Worm (Caenorhabditis elegans) whole organism, L2 larva: ENCODE data around the gene F54D12.7.

Experiments used
- C34F6.9 ChIP-seq: fragments of 150-350 bp; optimal IDR thresholded peaks from 2 replicates; lab custom pipeline; 2014; ENCODE audit warnings: missing biosample characterization, missing genetic modification characterization
- F13H6.1 ChIP-seq: sonication (generic microtip); optimal IDR thresholded peaks from 2 replicates; lab custom pipeline; 2016; ENCODE audit warnings: missing genetic modification characterization, missing compliant biosample characterization
- Y55F3AM.14 ChIP-seq: fragments of 200-800 bp; sonication (Bioruptor generic); optimal IDR thresholded peaks from 2 replicates; lab custom pipeline; 2018; ENCODE audit warnings: mild to moderate bottlenecking, missing genetic modification characterization, missing compliant biosample characterization
- ZK546.5 ChIP-seq: sonication (generic microtip); optimal IDR thresholded peaks from 2 replicates; lab custom pipeline; 2017; ENCODE audit warnings: missing biosample characterization, missing genetic modification characterization
- aly-2 ChIP-seq: fragments of 150-350 bp; optimal IDR thresholded peaks from 2 replicates; lab custom pipeline; 2014; ENCODE audit warnings: missing biosample characterization, missing genetic modification characterization
- ama-1 ChIP-seq: fragments of 150-350 bp; optimal IDR thresholded peaks from 2 replicates; lab custom pipeline; 2018; ENCODE audit warnings: inconsistent platforms
- blmp-1 ChIP-seq: sonication (generic microtip); optimal IDR thresholded peaks from 2 replicates; lab custom pipeline; 2017; ENCODE audit warnings: missing genetic modification characterization, mild to moderate bottlenecking, missing compliant biosample characterization, antibody characterized with exemption, moderate library complexity; ENCODE audit not compliant: insufficient read depth
- ceh-82 ChIP-seq: fragments of 150-350 bp; optimal IDR thresholded peaks from 2 replicates; lab custom pipeline; 2014; ENCODE audit warnings: missing biosample characterization, missing genetic modification characterization
- dmd-4 ChIP-seq: sonication (generic microtip); optimal IDR thresholded peaks from 2 replicates; lab custom pipeline; 2017; ENCODE audit warnings: missing biosample characterization, missing genetic modification characterization
- elt-1 ChIP-seq: fragments of 150-350 bp; optimal IDR thresholded peaks from 2 replicates; lab custom pipeline; 2014; ENCODE audit warnings: missing biosample characterization, missing genetic modification characterization
- fos-1 ChIP-seq: fragments of 150-350 bp; optimal IDR thresholded peaks from 2 replicates; lab custom pipeline; 2014; ENCODE audit warnings: missing biosample characterization, missing genetic modification characterization
- gmeb-1 ChIP-seq: fragments of 150-350 bp; optimal IDR thresholded peaks from 2 replicates; lab custom pipeline; 2014; ENCODE audit warnings: missing biosample characterization, missing genetic modification characterization
- lin-11 ChIP-seq: fragments of 150-350 bp; sonication (generic microtip); optimal IDR thresholded peaks from 2 replicates; lab custom pipeline; 2014; ENCODE audit warnings: missing biosample characterization, missing genetic modification characterization, inconsistent platforms, mixed read lengths
- lin-13 ChIP-seq: fragments of 150-350 bp; optimal IDR thresholded peaks from 2 replicates; lab custom pipeline; 2014; ENCODE audit warnings: missing biosample characterization, missing genetic modification reagents, missing genetic modification characterization
- lsy-2 ChIP-seq, 2 experiments: fragments of 150-350 bp in 1 of 2; sonication (generic microtip) in 1 of 2; optimal IDR thresholded peaks; 2 replicates each; lab custom pipeline; 2014 to 2017; ENCODE audit warnings: missing biosample characterization in 2 of 2, missing genetic modification characterization in 2 of 2
- mab-5 ChIP-seq: fragments of 150-350 bp; optimal IDR thresholded peaks from 2 replicates; lab custom pipeline; 2014; ENCODE audit warnings: missing biosample characterization, missing genetic modification characterization
- mbf-1 ChIP-seq: sonication (generic microtip); optimal IDR thresholded peaks from 2 replicates; lab custom pipeline; 2017; ENCODE audit warnings: missing biosample characterization, missing genetic modification characterization
- nhr-10 ChIP-seq: sonication (generic microtip); optimal IDR thresholded peaks from 2 replicates; lab custom pipeline; 2017; ENCODE audit warnings: missing biosample characterization, missing genetic modification characterization
- nhr-11 ChIP-seq: fragments of 150-350 bp; optimal IDR thresholded peaks from 2 replicates; lab custom pipeline; 2014; ENCODE audit warnings: missing biosample characterization, missing genetic modification characterization
- nhr-129 ChIP-seq: fragments of 150-350 bp; optimal IDR thresholded peaks from 2 replicates; lab custom pipeline; 2014; ENCODE audit warnings: missing biosample characterization, missing genetic modification characterization
- nhr-21 ChIP-seq: fragments of 150-350 bp; optimal IDR thresholded peaks from 2 replicates; lab custom pipeline; 2014; ENCODE audit warnings: missing biosample characterization, missing genetic modification characterization
- nhr-237 ChIP-seq: fragments of 150-350 bp; optimal IDR thresholded peaks from 2 replicates; lab custom pipeline; 2014; ENCODE audit warnings: missing biosample characterization, missing genetic modification characterization
- sem-4 ChIP-seq: fragments of 150-350 bp; optimal IDR thresholded peaks from 2 replicates; lab custom pipeline; 2014; ENCODE audit warnings: missing biosample characterization, missing genetic modification reagents, missing genetic modification characterization
- skn-1 ChIP-seq: sonication (generic microtip); optimal IDR thresholded peaks from 2 replicates; lab custom pipeline; 2017; ENCODE audit warnings: missing biosample characterization, missing genetic modification characterization
- sma-3 ChIP-seq: sonication (generic microtip); optimal IDR thresholded peaks from 2 replicates; lab custom pipeline; 2016; ENCODE audit warnings: missing genetic modification reagents, missing genetic modification characterization, missing compliant biosample characterization
- snpc-4 ChIP-seq: fragments of 150-350 bp; optimal IDR thresholded peaks from 2 replicates; lab custom pipeline; 2014; ENCODE audit warnings: missing biosample characterization, missing genetic modification characterization
- unc-55 ChIP-seq: fragments of 150-350 bp; sonication (generic microtip); optimal IDR thresholded peaks from 3 replicates; lab custom pipeline; 2014; ENCODE audit warnings: missing biosample characterization, missing genetic modification reagents, missing genetic modification characterization
- zag-1 ChIP-seq: fragments of 150-350 bp; optimal IDR thresholded peaks from 2 replicates; lab custom pipeline; 2014; ENCODE audit warnings: missing biosample characterization, missing genetic modification characterization
- ztf-1 ChIP-seq: fragments of 200-800 bp; sonication (Bioruptor generic); conservative IDR thresholded peaks from 2 replicates; pipeline ENCODE4 v1.3.6; 2022; ENCODE audit warnings: missing genetic modification characterization, missing compliant biosample characterization
- ztf-11 ChIP-seq: sonication (generic microtip); optimal IDR thresholded peaks from 2 replicates; lab custom pipeline; 2017; ENCODE audit warnings: missing biosample characterization, missing genetic modification characterization
- ztf-4 ChIP-seq: fragments of 150-350 bp; optimal IDR thresholded peaks from 2 replicates; lab custom pipeline; 2014; ENCODE audit warnings: missing biosample characterization, missing genetic modification characterization

F54D12.7 gene

DNA sequence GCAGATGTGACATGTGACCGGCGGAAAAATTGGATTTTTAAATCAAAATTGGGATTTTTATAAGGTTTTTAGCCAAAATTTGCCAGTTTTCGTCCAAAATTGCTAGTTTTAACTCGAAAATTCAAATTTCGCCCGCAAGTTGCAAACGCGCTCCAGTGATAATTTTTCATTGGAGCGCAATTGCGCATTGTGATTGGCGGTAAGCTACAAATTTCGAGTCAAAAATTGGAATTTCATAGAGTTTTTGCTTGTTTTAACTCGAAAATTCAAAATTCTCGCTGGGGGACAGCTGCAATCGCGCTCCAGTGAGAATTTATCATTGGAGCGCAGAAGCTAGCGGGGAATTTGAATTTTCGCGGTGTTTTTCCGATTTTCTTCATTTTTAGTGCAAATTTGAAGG, 15.9 kb downstream of the F54D12.7 start:
- TF ChIP-seq sem-4 (tag; lab: Kevin White, UChicago) (no peak), lin-13 (GFP tag; lab: Kevin White, UChicago) (no peak), F13H6.1 (tag; lab: Kevin White, UChicago) (no peak)

DNA sequence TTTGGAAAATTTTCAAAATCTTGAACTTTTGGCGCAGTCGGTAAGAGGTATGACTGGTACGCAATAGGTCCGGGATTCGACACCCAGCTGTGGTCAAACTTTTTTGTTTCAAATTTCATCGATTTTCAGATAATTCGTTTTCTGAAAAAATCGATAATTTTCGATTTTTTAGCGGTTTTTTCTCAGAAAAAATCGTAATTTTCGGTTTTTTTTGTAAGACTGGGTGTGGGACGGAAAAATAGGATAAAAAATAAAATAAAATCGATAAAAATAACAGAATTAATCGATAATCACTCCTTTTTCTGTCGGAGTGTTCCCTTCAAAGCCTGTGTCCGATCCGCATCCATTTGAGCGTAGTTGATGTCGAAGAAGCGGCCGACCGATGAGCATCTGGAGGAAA, 16.4 kb downstream of the F54D12.7 start:
- TF ChIP-seq sem-4 (tag; lab: Kevin White, UChicago): no peak

DNA sequence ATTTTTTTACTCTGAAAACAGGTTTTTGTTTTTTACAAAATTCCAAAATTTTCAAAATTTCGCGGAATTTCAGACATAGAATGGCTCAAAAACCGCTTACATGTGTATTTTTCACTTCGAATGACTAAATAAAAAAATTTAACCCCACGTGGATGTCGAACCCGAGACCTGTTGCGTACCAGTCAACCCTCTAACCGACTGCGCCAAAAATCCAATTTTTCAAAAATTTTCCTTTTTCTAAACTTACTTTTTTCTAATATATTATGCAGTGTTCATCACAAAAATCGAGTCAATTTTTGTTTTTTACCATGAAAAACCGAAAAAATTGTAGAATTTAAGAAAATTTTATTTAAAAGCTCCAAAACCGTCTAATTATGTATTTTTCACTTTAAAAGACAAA, 19.2 kb downstream of the F54D12.7 start:
- TF ChIP-seq nhr-10 (tag; lab: Kevin White, UChicago): no peak
- TF ChIP-seq ztf-1 (GFP tag; lab: Robert Waterston, UW): no peak
- TF ChIP-seq gmeb-1: no peak
- no peak for TF ChIP-seq Y55F3AM.14 (GFP tag; lab: Kevin White, UChicago)
- no peak for TF ChIP-seq mbf-1 (tag; lab: Kevin White, UChicago)
- TF ChIP-seq skn-1 (tag; lab: Kevin White, UChicago): no peak
- no peak for TF ChIP-seq ztf-11

DNA sequence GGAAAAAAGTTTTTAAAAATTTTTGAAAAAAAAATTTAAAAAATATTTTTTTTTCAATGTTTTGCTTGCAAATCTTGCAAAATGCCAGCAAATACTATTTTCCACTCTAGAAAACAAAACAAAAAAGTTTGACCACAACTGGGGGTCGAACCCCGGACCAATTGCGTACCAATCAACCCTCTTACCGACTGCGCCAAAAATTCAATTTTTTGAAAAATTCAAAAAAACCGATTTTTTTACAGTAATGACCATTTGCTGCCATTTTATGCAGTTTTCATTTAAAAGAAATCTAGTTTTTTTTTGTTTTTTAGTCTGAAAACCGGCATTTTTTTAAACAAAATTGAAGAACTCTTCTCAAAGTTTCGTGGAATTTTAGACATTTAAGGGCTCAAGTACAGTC, 22.8 kb downstream of the F54D12.7 start:
- TF ChIP-seq snpc-4 (tag; lab: Kevin White, UChicago) (no peak), dmd-4 (tag; lab: Kevin White, UChicago) (no peak), C34F6.9 (tag; lab: Kevin White, UChicago) (no peak)

DNA sequence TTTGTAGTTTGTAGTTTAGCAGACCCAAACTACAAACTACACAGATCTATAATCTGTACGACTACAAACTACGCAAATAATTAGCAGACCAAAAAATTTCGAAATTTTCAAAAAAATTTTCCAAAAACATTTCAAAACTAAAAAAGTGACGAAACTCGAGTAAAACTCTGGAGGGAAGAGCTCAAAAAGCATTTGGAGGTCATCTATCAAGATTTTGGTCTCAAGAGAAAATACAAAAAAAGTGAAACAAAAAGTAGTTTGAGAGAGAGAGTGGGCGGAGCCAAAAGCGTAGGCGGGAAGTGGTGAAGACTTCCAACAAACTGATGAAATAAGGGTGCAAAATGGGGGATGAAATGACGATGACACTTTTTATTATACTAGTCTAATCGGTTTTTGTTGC, 24.9 kb downstream of the F54D12.7 start:
- peak; percentile 27 for TF ChIP-seq unc-55
- no peak for TF ChIP-seq ama-1 (lab: Kevin White, UChicago)
- no peak for TF ChIP-seq nhr-237 (tag; lab: Kevin White, UChicago)
- TF ChIP-seq ztf-4 (tag; lab: Kevin White, UChicago): no peak
- peak in 1 of 2 experiments; percentile 11 for TF ChIP-seq lsy-2 (tag; optimal IDR thresholded peaks at IDR 0.05; lab: Kevin White, UChicago)
- TF ChIP-seq, all 48 proteins: peak for 2

DNA sequence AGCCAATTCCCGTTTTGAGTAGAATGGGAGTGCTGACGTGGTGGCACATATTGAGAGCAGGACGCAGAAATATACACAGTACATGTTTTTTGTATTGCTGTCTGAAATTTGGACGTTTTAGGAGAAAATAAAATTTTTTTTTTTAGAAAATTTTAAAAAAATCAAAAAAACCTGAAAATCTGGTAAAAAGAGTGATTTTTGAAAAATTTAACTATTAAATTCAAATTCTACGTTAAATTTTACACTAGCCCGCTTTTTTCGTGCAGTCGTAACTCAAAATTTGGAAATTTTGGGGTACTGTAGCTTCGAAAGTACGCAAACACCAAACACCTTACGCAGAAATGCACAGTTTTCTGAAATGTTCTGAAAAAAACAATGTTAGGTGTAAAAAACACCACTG, 27.3 kb downstream of the F54D12.7 start, which contains the start of gene C13A10.2:
TSS of gene C13A10.2 (minus strand) at position 101 of the 400 bp plus-strand sequence.
- TF ChIP-seq ceh-82 (tag; lab: Kevin White, UChicago) (no peak), lin-11 (tag; lab: Kevin White, UChicago) (no peak), unc-55 (no peak), elt-1 (no peak), nhr-11 (tag; lab: Kevin White, UChicago) (no peak), nhr-237 (tag; lab: Kevin White, UChicago) (no peak), F13H6.1 (tag; lab: Kevin White, UChicago) (no peak), ztf-11 (no peak), snpc-4 (tag; lab: Kevin White, UChicago) (no peak), nhr-10 (tag; lab: Kevin White, UChicago) (no peak)

DNA sequence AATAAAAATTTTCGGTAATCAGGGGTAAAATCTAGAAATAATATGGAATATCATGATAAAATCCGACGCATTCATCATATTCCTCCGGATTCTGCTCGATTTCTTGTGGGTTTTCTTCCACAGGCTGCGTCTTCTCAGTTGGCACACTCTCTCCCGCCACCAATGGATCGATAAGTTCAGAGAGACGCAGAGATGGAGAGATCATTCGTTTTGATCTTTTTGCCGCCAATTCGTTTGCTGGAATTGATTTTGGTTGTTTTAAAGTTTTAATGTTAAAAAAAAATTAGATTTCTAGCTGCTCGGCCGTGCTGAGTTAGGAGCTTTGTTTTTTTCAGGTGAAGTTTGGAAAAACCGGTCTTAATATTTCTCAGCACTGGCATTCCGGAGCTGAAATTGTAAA, 27.9 kb downstream of the F54D12.7 start:
- TF ChIP-seq mab-5 (tag; lab: Kevin White, UChicago) (no peak), ZK546.5 (tag; lab: Kevin White, UChicago) (no peak), blmp-1 (tag; lab: Kevin White, UChicago) (no peak), ama-1 (lab: Kevin White, UChicago) (no peak), zag-1 (tag; lab: Kevin White, UChicago) (no peak), aly-2 (tag; lab: Kevin White, UChicago) (no peak), nhr-237 (tag; lab: Kevin White, UChicago) (no peak), sma-3 (GFP tag; lab: Kevin White, UChicago) (no peak), lin-11 (tag; lab: Kevin White, UChicago) (no peak), nhr-21 (tag; lab: Kevin White, UChicago) (no peak), unc-55 (no peak)

DNA sequence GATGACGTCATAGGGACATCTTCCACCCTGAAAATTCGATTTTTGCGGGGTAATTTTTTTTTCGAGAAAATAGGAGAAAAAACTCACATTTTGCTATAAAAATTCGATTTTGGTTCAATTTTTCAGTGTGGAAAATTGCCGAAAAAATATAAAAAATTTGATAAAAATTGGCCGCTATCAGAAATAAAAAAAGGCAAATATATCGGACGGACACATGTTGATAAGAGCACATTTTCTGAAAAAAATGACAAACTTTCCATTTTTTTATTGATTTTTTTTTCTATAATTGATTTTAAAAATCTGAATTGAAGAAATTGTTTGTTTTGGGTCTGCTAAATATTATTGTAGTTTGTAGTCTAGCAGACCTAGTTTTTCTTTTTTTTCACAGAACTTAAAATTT, 29.7 kb downstream of the F54D12.7 start, which contains the start of gene C13A10.1:
TSS of gene C13A10.1 (minus strand) at position 170 of the 400 bp plus-strand sequence.
- TF ChIP-seq fos-1 (tag; lab: Kevin White, UChicago) (peak; percentile 32), F13H6.1 (tag; lab: Kevin White, UChicago) (no peak), lsy-2 (tag; optimal IDR thresholded peaks at IDR 0.05; lab: Kevin White, UChicago) (no peak), nhr-129 (tag; lab: Kevin White, UChicago) (no peak)
